Fruit fly (Drosophila melanogaster) whole organism, embryonic: ENCODE results near the gene acj6.

Source experiments
- Ada2b ChIP-seq: fragments of 200-800 bp; sonication (Bioruptor generic); IDR thresholded peaks from 2 replicates; pipeline ENCODE4 v1.3.6; 2022; ENCODE audit warnings: missing biosample characterization, missing genetic modification characterization
- B-H1 ChIP-seq: fragments of 200-800 bp; sonication (Bioruptor generic); IDR thresholded peaks from 3 replicates; pipeline ENCODE4 v1.3.6; 2022; ENCODE audit warnings: missing biosample characterization, missing genetic modification characterization
- BtbVII ChIP-seq: fragments of 200-800 bp; sonication (Bioruptor generic); optimal IDR thresholded peaks from 3 replicates; lab custom pipeline; 2017; ENCODE audit warnings: missing biosample characterization, mild to moderate bottlenecking, missing genetic modification characterization
- CG10321 ChIP-seq: fragments of 200-800 bp; sonication (Bioruptor generic); IDR thresholded peaks from 2 replicates; pipeline ENCODE4 v1.3.6; 2022; ENCODE audit warnings: missing biosample characterization, missing genetic modification characterization
- CG10431 ChIP-seq: fragments of 200-800 bp; sonication (Bioruptor generic); optimal IDR thresholded peaks from 3 replicates; lab custom pipeline; 2018; ENCODE audit warnings: missing biosample characterization, mild to moderate bottlenecking, missing genetic modification characterization
- CG10543 ChIP-seq: fragments of 200-800 bp; sonication (Bioruptor generic); optimal IDR thresholded peaks from 3 replicates; lab custom pipeline; 2017; ENCODE audit warnings: missing biosample characterization, mild to moderate bottlenecking, missing genetic modification characterization, moderate library complexity
- CG10654 ChIP-seq: fragments of 200-800 bp; sonication (Bioruptor generic); optimal IDR thresholded peaks from 2 replicates; lab custom pipeline; 2016; ENCODE audit warnings: missing biosample characterization, missing genetic modification characterization
- CG11085 ChIP-seq: fragments of 200-800 bp; sonication (Bioruptor generic); IDR thresholded peaks from 2 replicates; pipeline ENCODE4 v1.3.6; 2022; ENCODE audit warnings: missing biosample characterization, missing genetic modification characterization
- CG13296 ChIP-seq: fragments of 200-800 bp; sonication (Bioruptor generic); optimal IDR thresholded peaks from 3 replicates; lab custom pipeline; 2018; ENCODE audit warnings: missing biosample characterization, mild to moderate bottlenecking, missing genetic modification characterization
- CG13424 ChIP-seq: fragments of 200-800 bp; sonication (Bioruptor generic); optimal IDR thresholded peaks from 2 replicates; lab custom pipeline; 2019; ENCODE audit warnings: missing biosample characterization, mild to moderate bottlenecking, missing genetic modification characterization, moderate library complexity
- CG13894 ChIP-seq: fragments of 200-800 bp; sonication (Bioruptor generic); optimal IDR thresholded peaks from 3 replicates; lab custom pipeline; 2018; ENCODE audit warnings: missing biosample characterization, mild to moderate bottlenecking, missing genetic modification characterization, moderate library complexity
- CG14050 ChIP-seq: fragments of 200-800 bp; sonication (Bioruptor generic); IDR thresholded peaks from 3 replicates; pipeline ENCODE4 v1.3.6; 2022; ENCODE audit warnings: missing biosample characterization, missing genetic modification characterization
- CG15073 ChIP-seq: fragments of 200-800 bp; sonication (Bioruptor generic); optimal IDR thresholded peaks from 2 replicates; lab custom pipeline; 2016; ENCODE audit warnings: missing biosample characterization, missing genetic modification characterization
- CG15514 ChIP-seq: fragments of 200-800 bp; sonication (Bioruptor generic); optimal IDR thresholded peaks from 3 replicates; lab custom pipeline; 2017; ENCODE audit warnings: missing biosample characterization, missing genetic modification characterization, mild to moderate bottlenecking, moderate library complexity, missing genetic modification reagents
- CG1603 ChIP-seq: fragments of 200-800 bp; sonication (Bioruptor generic); optimal IDR thresholded peaks from 2 replicates; lab custom pipeline; 2019; ENCODE audit warnings: missing biosample characterization, mild to moderate bottlenecking, missing genetic modification characterization, moderate library complexity
- CG16779 ChIP-seq: fragments of 200-800 bp; sonication (Bioruptor generic); IDR thresholded peaks from 2 replicates; pipeline ENCODE4 v1.3.6; 2022; ENCODE audit warnings: missing biosample characterization, missing genetic modification characterization
- CG32532 ChIP-seq: fragments of 200-800 bp; sonication (Bioruptor generic); IDR thresholded peaks from 2 replicates; pipeline ENCODE4 v1.3.6; 2022; ENCODE audit warnings: missing biosample characterization, missing genetic modification characterization
- CG3838 ChIP-seq: fragments of 200-800 bp; sonication (Bioruptor generic); optimal IDR thresholded peaks from 3 replicates; lab custom pipeline; 2016; ENCODE audit warnings: missing biosample characterization, missing genetic modification characterization
- CG4282 ChIP-seq: fragments of 200-800 bp; sonication (Bioruptor generic); optimal IDR thresholded peaks from 2 replicates; lab custom pipeline; 2016; ENCODE audit warnings: missing biosample characterization, missing genetic modification characterization
- CG4360 ChIP-seq: fragments of 200-800 bp; sonication (Bioruptor generic); IDR thresholded peaks from 2 replicates; pipeline ENCODE4 v1.3.6; 2022; ENCODE audit warnings: missing biosample characterization, missing genetic modification characterization
- CG7556 ChIP-seq: fragments of 200-800 bp; sonication (Bioruptor generic); optimal IDR thresholded peaks from 2 replicates; lab custom pipeline; 2017; ENCODE audit warnings: missing biosample characterization, mild to moderate bottlenecking, missing genetic modification characterization
- CG9727 ChIP-seq: fragments of 200-800 bp; sonication (Bioruptor generic); optimal IDR thresholded peaks from 3 replicates; lab custom pipeline; 2017; ENCODE audit warnings: missing biosample characterization, mild to moderate bottlenecking, missing genetic modification characterization
- Deaf1 ChIP-seq: fragments of 200-800 bp; optimal IDR thresholded peaks from 3 replicates; lab custom pipeline; 2019; ENCODE audit warnings: missing biosample characterization, mild to moderate bottlenecking, missing genetic modification characterization, moderate library complexity
- H2.0 ChIP-seq: fragments of 200-800 bp; sonication (Bioruptor generic); IDR thresholded peaks from 2 replicates; pipeline ENCODE4 v1.3.6; 2022; ENCODE audit warnings: missing biosample characterization, missing genetic modification characterization
- HLHmδ ChIP-seq: fragments of 200-800 bp; sonication (Bioruptor generic); optimal IDR thresholded peaks from 2 replicates; lab custom pipeline; 2018; ENCODE audit warnings: missing biosample characterization, mild to moderate bottlenecking, missing genetic modification characterization, moderate library complexity
- Hmx ChIP-seq: fragments of 200-800 bp; sonication (Bioruptor generic); optimal IDR thresholded peaks from 2 replicates; lab custom pipeline; 2016; ENCODE audit warnings: missing biosample characterization, missing genetic modification characterization
- MTF-1 ChIP-seq: fragments of 200-800 bp; sonication (Bioruptor generic); optimal IDR thresholded peaks from 2 replicates; lab custom pipeline; 2018; ENCODE audit warnings: missing biosample characterization, mild to moderate bottlenecking, missing genetic modification characterization, borderline replicate concordance
- Mes4 ChIP-seq: fragments of 200-800 bp; sonication (Bioruptor generic); optimal IDR thresholded peaks from 2 replicates; lab custom pipeline; 2016; ENCODE audit warnings: missing biosample characterization, missing genetic modification characterization
- NC2α ChIP-seq: fragments of 200-800 bp; sonication (Bioruptor generic); optimal IDR thresholded peaks from 2 replicates; lab custom pipeline; 2016; ENCODE audit warnings: missing biosample characterization, missing genetic modification characterization
- NC2β ChIP-seq: fragments of 200-800 bp; sonication (Bioruptor generic); optimal IDR thresholded peaks from 2 replicates; lab custom pipeline; 2016; ENCODE audit warnings: missing biosample characterization, missing genetic modification characterization
- Nf-YC ChIP-seq: fragments of 200-800 bp; optimal IDR thresholded peaks from 3 replicates; lab custom pipeline; 2019; ENCODE audit warnings: missing biosample characterization, mild to moderate bottlenecking, missing genetic modification characterization, moderate library complexity
- Optix ChIP-seq: fragments of 200-800 bp; sonication (Bioruptor generic); IDR thresholded peaks from 3 replicates; pipeline ENCODE4 v1.3.6; 2022; ENCODE audit warnings: missing biosample characterization, missing genetic modification characterization
- Rx ChIP-seq: fragments of 200-800 bp; sonication (Bioruptor generic); IDR thresholded peaks from 2 replicates; pipeline ENCODE4 v1.3.6; 2022; ENCODE audit warnings: missing biosample characterization, missing genetic modification characterization
- bbx ChIP-seq: fragments of 200-800 bp; sonication (Bioruptor generic); IDR thresholded peaks from 2 replicates; pipeline ENCODE4 v1.3.6; 2022; ENCODE audit warnings: missing biosample characterization, missing genetic modification characterization; ENCODE audit not compliant: partially characterized antibody
- chif ChIP-seq, 2 experiments: fragments of 200-800 bp; sonication (Bioruptor generic); optimal IDR thresholded peaks; 3 replicates each; lab custom pipeline; 2016; ENCODE audit warnings: missing biosample characterization in 2 of 2, missing genetic modification characterization in 2 of 2
- disco-r ChIP-seq: fragments of 200-800 bp; sonication (Bioruptor generic); optimal IDR thresholded peaks from 2 replicates; lab custom pipeline; 2016; ENCODE audit warnings: missing biosample characterization, missing genetic modification characterization
- dysf ChIP-seq: fragments of 200-800 bp; sonication (Bioruptor generic); IDR thresholded peaks from 3 replicates; pipeline ENCODE4 v1.3.6; 2022; ENCODE audit warnings: missing biosample characterization, missing genetic modification characterization
- fu2 ChIP-seq: fragments of 200-800 bp; sonication (Bioruptor generic); optimal IDR thresholded peaks from 2 replicates; lab custom pipeline; 2016; ENCODE audit warnings: missing biosample characterization, missing genetic modification characterization
- gfzf ChIP-seq: fragments of 200-800 bp; sonication (Bioruptor generic); optimal IDR thresholded peaks from 2 replicates; lab custom pipeline; 2016; ENCODE audit warnings: missing biosample characterization, mild to moderate bottlenecking, missing genetic modification characterization, moderate library complexity
- h ChIP-seq: fragments of >200 bp; optimal IDR thresholded peaks from 2 replicates; lab custom pipeline; 2017
- jumu ChIP-seq: fragments of 200-800 bp; sonication (Bioruptor generic); optimal IDR thresholded peaks from 3 replicates; lab custom pipeline; 2016; ENCODE audit warnings: missing biosample characterization, missing genetic modification characterization
- lov ChIP-seq, 2 experiments: fragments of 200-800 bp in 1 of 2; fragments of >200 bp in 1 of 2; sonication (Bioruptor generic) in 1 of 2; IDR thresholded peaks in 1 of 2; optimal IDR thresholded peaks in 1 of 2; 2 replicates in 1 of 2; 3 replicates in 1 of 2; pipeline versions ENCODE4 v1.3.6 to Lab custom; 2017 to 2022; ENCODE audit warnings: missing biosample characterization in 1 of 2, missing genetic modification characterization in 1 of 2
- mam ChIP-seq: fragments of 200-800 bp; sonication (Bioruptor generic); optimal IDR thresholded peaks from 3 replicates; lab custom pipeline; 2016; ENCODE audit warnings: missing biosample characterization, missing genetic modification characterization
- nom ChIP-seq: fragments of 200-800 bp; sonication (Bioruptor generic); optimal IDR thresholded peaks from 2 replicates; lab custom pipeline; 2017; ENCODE audit warnings: missing biosample characterization, missing genetic modification characterization, mild to moderate bottlenecking, moderate library complexity, missing genetic modification reagents
- pzg ChIP-seq: fragments of 200-800 bp; sonication (Bioruptor generic); optimal IDR thresholded peaks from 3 replicates; lab custom pipeline; 2018; ENCODE audit warnings: missing biosample characterization, mild to moderate bottlenecking, missing genetic modification characterization, moderate library complexity
- sd ChIP-seq: fragments of 200-800 bp; sonication (Bioruptor generic); optimal IDR thresholded peaks from 3 replicates; lab custom pipeline; 2018; ENCODE audit warnings: missing biosample characterization, mild to moderate bottlenecking, missing genetic modification characterization, moderate library complexity
- stc ChIP-seq: fragments of 200-800 bp; sonication (Bioruptor generic); IDR thresholded peaks from 2 replicates; pipeline ENCODE4 v1.3.6; 2022; ENCODE audit warnings: missing biosample characterization, missing genetic modification characterization
- yki ChIP-seq: fragments of >200 bp; optimal IDR thresholded peaks from 3 replicates; lab custom pipeline; 2018
- zf30C ChIP-seq: fragments of 200-800 bp; sonication (Bioruptor generic); optimal IDR thresholded peaks from 3 replicates; lab custom pipeline; 2018; ENCODE audit warnings: missing biosample characterization, mild to moderate bottlenecking, missing genetic modification characterization

The acj6 gene

dm6 chrX:15383513-15384373 is 4.9 kb upstream of the acj6 start (continued):
- TF ChIP-seq CG10654 (no peak), Deaf1 (tag; lab: Kevin White, UChicago) (peak; percentile 39), CG15514 (GFP tag; lab: Kevin White, UChicago) (peak; percentile 52), gfzf (GFP tag; lab: Kevin White, UChicago) (no peak), CG14050 (peak; percentile 45; the same call in 1 of the 3 replicates), CG10321 (no peak), pzg (GFP tag; lab: Kevin White, UChicago) (no peak), mam (GFP tag; lab: Kevin White, UChicago) (no peak), H2.0 (GFP tag; lab: Robert Waterston, UW) (peak; percentile 25; the same call in 1 of the 2 replicates), CG7556 (GFP tag; lab: Kevin White, UChicago) (peak; percentile 74), lov (optimal IDR thresholded peaks at IDR 0.05; lab: Kevin White, UChicago) (no peak), lov (GFP tag; IDR thresholded peaks at IDR 0.05; lab: Robert Waterston, UW) (no peak), Mes4 (GFP tag; lab: Kevin White, UChicago) (no peak), CG10543 (GFP tag; lab: Kevin White, UChicago) (peak; percentile 53), jumu (GFP tag; lab: Kevin White, UChicago) (no peak), CG15073 (no peak), MTF-1 (GFP tag; lab: Kevin White, UChicago) (no peak), Ada2b (peak; percentile 32; the same call in 1 of the 2 replicates), disco-r (GFP tag; lab: Kevin White, UChicago) (no peak), dysf (GFP tag; lab: Robert Waterston, UW) (peak; percentile 57; the same call in 2 of the 3 replicates), bbx (GFP tag; lab: Robert Waterston, UW) (no peak), zf30C (GFP tag; lab: Kevin White, UChicago) (peak; percentile 68), yki (no peak), nom (GFP tag; lab: Kevin White, UChicago) (no peak), CG4360 (GFP tag; lab: Robert Waterston, UW) (no peak), CG16779 (GFP tag; lab: Robert Waterston, UW) (no peak), B-H1 (0 out of 3 replicates have a peak, but pooled peaks have one; percentile 17), Nf-YC (tag; lab: Kevin White, UChicago) (peak; percentile 44), Hmx (GFP tag; lab: Kevin White, UChicago) (no peak), CG13894 (tag; lab: Kevin White, UChicago) (peak; percentile 12), CG32532 (no peak; the same call in 1 of the 2 replicates), sd (tag; lab: Kevin White, UChicago) (no peak), fu2 (GFP tag; lab: Kevin White, UChicago) (no peak), Optix (GFP tag; lab: Robert Waterston, UW) (no peak), NC2α (GFP tag; lab: Kevin White, UChicago) (no peak), CG1603 (tag; lab: Kevin White, UChicago) (no peak), CG4282 (no peak), CG10431 (GFP tag; lab: Kevin White, UChicago) (no peak), CG9727 (GFP tag; lab: Kevin White, UChicago) (peak; percentile 43), BtbVII (GFP tag; lab: Kevin White, UChicago) (peak; percentile 44), CG3838 (GFP tag; lab: Kevin White, UChicago) (no peak), h (lab: Kevin White, UChicago) (no peak), NC2β (GFP tag; lab: Kevin White, UChicago) (no peak), Rx (no peak), CG13424 (peak; percentile 68), chif (GFP tag; optimal IDR thresholded peaks at IDR 0.05; lab: Kevin White, UChicago) (peak in 1 of 2 experiments; percentile 30), HLHmδ (GFP tag; lab: Kevin White, UChicago) (no peak), CG13296 (GFP tag; lab: Kevin White, UChicago) (peak; percentile 40), stc (GFP tag; lab: Robert Waterston, UW) (peak; percentile 33; the same call in 1 of the 2 replicates), CG11085 (GFP tag; lab: Robert Waterston, UW) (0 out of 2 replicates have a peak, but pooled peaks have one; percentile 17)
